Worm (Caenorhabditis elegans) whole organism, young adult: ENCODE data around the gene T20D4.3.
A peak's percentile ranks its signal among the peaks of the same experiment; 100 is the strongest.

Experiments used
- B0336.3 ChIP-seq: fragments of 200-800 bp; sonication (Bioruptor generic); IDR thresholded peaks from 2 replicates; pipeline ENCODE4 v1.3.6; 2022; ENCODE audit warnings: missing genetic modification characterization, missing compliant biosample characterization
- C06A6.2 ChIP-seq: fragments of 200-800 bp; sonication (Bioruptor generic); conservative IDR thresholded peaks from 2 replicates; pipeline ENCODE4 v1.3.6; 2022; ENCODE audit warnings: missing genetic modification characterization, missing compliant biosample characterization
- C17E4.6 ChIP-seq: fragments of 200-800 bp; sonication (Bioruptor generic); IDR thresholded peaks from 2 replicates; pipeline ENCODE4 v1.3.6; 2022; ENCODE audit warnings: missing genetic modification reagents, missing genetic modification characterization, missing compliant biosample characterization
- D2030.7 ChIP-seq: fragments of 200-800 bp; sonication (Bioruptor generic); IDR thresholded peaks from 2 replicates; pipeline ENCODE4 v1.3.6; 2022; ENCODE audit warnings: missing genetic modification reagents, missing genetic modification characterization, missing compliant biosample characterization
- F55B11.4 ChIP-seq: sonication (generic microtip); optimal IDR thresholded peaks from 2 replicates; lab custom pipeline; 2016; ENCODE audit warnings: missing compliant biosample characterization, missing genetic modification characterization, borderline replicate concordance; ENCODE audit not compliant: insufficient read depth
- F57A8.1 ChIP-seq: fragments of 200-800 bp; sonication (Bioruptor generic); optimal IDR thresholded peaks from 2 replicates; lab custom pipeline; 2018; ENCODE audit warnings: mild to moderate bottlenecking, missing genetic modification characterization, moderate library complexity, missing compliant biosample characterization
- F57C9.4 ChIP-seq: sonication (generic microtip); optimal IDR thresholded peaks from 2 replicates; lab custom pipeline; 2017; ENCODE audit warnings: mild to moderate bottlenecking, missing genetic modification characterization, missing compliant biosample characterization
- Y56A3A.18 ChIP-seq: fragments of 200-800 bp; sonication (Bioruptor generic); IDR thresholded peaks from 2 replicates; pipeline ENCODE4 v1.3.6; 2022; ENCODE audit warnings: missing genetic modification reagents, missing genetic modification characterization, missing compliant biosample characterization
- Y95B8A.8 ChIP-seq: fragments of 200-800 bp; sonication (Bioruptor generic); IDR thresholded peaks from 2 replicates; pipeline ENCODE4 v1.3.6; 2022; ENCODE audit warnings: missing genetic modification reagents, missing genetic modification characterization, missing compliant biosample characterization
- ZK185.1 ChIP-seq: sonication (generic microtip); optimal IDR thresholded peaks from 2 replicates; lab custom pipeline; 2016; ENCODE audit warnings: mild to moderate bottlenecking, missing genetic modification characterization, missing compliant biosample characterization; ENCODE audit not compliant: poor library complexity, severe bottlenecking
- ama-1 ChIP-seq, 3 experiments: fragments of 150-350 bp in 1 of 3; sonication (generic microtip) in 2 of 3; optimal IDR thresholded peaks; 2 replicates each; lab custom pipeline; 2014 to 2018; ENCODE audit warnings: missing biosample characterization in 2 of 3, missing genetic modification characterization in 2 of 3, missing genetic modification reagents in 2 of 3
- aptf-2 ChIP-seq: fragments of 200-800 bp; sonication (Bioruptor generic); conservative IDR thresholded peaks from 2 replicates; pipeline ENCODE4 v1.3.6; 2022; ENCODE audit warnings: missing genetic modification reagents, missing genetic modification characterization, missing compliant biosample characterization
- athp-1 ChIP-seq: sonication (generic microtip); optimal IDR thresholded peaks from 2 replicates; lab custom pipeline; 2017; ENCODE audit warnings: mild to moderate bottlenecking, missing genetic modification characterization, missing compliant biosample characterization
- attf-3 ChIP-seq: fragments of 200-800 bp; sonication (Bioruptor generic); conservative IDR thresholded peaks from 2 replicates; pipeline ENCODE4 v1.3.6; 2022; ENCODE audit warnings: missing genetic modification reagents, missing genetic modification characterization, missing compliant biosample characterization
- bed-2 ChIP-seq: fragments of 200-800 bp; sonication (Bioruptor generic); IDR thresholded peaks from 2 replicates; pipeline ENCODE4 v1.3.6; 2022; ENCODE audit warnings: missing genetic modification reagents, missing genetic modification characterization, missing compliant biosample characterization
- cebp-2 ChIP-seq: fragments of 200-800 bp; sonication (Bioruptor generic); IDR thresholded peaks from 2 replicates; pipeline ENCODE4 v1.3.6; 2022; ENCODE audit warnings: missing genetic modification characterization, missing compliant biosample characterization
- ceh-100 ChIP-seq: fragments of 200-800 bp; sonication (Bioruptor generic); IDR thresholded peaks from 2 replicates; pipeline ENCODE4 v1.3.6; 2022; ENCODE audit warnings: missing genetic modification reagents, missing genetic modification characterization, missing compliant biosample characterization
- ceh-27 ChIP-seq: fragments of 200-800 bp; sonication (Bioruptor generic); optimal IDR thresholded peaks from 2 replicates; lab custom pipeline; 2018; ENCODE audit warnings: mild to moderate bottlenecking, missing genetic modification characterization, moderate library complexity, missing compliant biosample characterization
- egl-44 ChIP-seq: fragments of 200-800 bp; sonication (Bioruptor generic); IDR thresholded peaks from 2 replicates; pipeline ENCODE4 v1.3.6; 2022; ENCODE audit warnings: missing genetic modification reagents, missing genetic modification characterization, missing compliant biosample characterization
- ekl-4 ChIP-seq: fragments of 200-800 bp; sonication (Bioruptor generic); IDR thresholded peaks from 2 replicates; pipeline ENCODE4 v1.3.6; 2022; ENCODE audit warnings: missing genetic modification reagents, missing genetic modification characterization, missing compliant biosample characterization
- fkh-3 ChIP-seq: sonication (generic microtip); optimal IDR thresholded peaks from 2 replicates; lab custom pipeline; 2016; ENCODE audit warnings: mild to moderate bottlenecking, missing genetic modification characterization, missing compliant biosample characterization
- hmg-1.2 ChIP-seq: fragments of 200-800 bp; sonication (Bioruptor generic); IDR thresholded peaks from 2 replicates; pipeline ENCODE4 v1.3.6; 2022; ENCODE audit warnings: missing genetic modification reagents, missing genetic modification characterization, missing compliant biosample characterization
- hmg-20 ChIP-seq: fragments of 200-800 bp; sonication (Bioruptor generic); IDR thresholded peaks from 2 replicates; pipeline ENCODE4 v1.3.6; 2022; ENCODE audit warnings: missing genetic modification reagents, missing genetic modification characterization, missing compliant biosample characterization
- lag-1 ChIP-seq: fragments of 200-800 bp; sonication (Bioruptor generic); IDR thresholded peaks from 2 replicates; pipeline ENCODE4 v1.3.6; 2022; ENCODE audit warnings: missing genetic modification reagents, missing genetic modification characterization, missing compliant biosample characterization
- lin-26 ChIP-seq: fragments of 200-800 bp; sonication (Bioruptor generic); IDR thresholded peaks from 2 replicates; pipeline ENCODE4 v1.3.6; 2022; ENCODE audit warnings: missing genetic modification reagents, missing genetic modification characterization, missing compliant biosample characterization
- lin-35 ChIP-seq, 3 experiments: fragments of 150-350 bp in 2 of 3; sonication (generic microtip) in 1 of 3; optimal IDR thresholded peaks; 2 replicates each; lab custom pipeline; 2014 to 2018; ENCODE audit warnings: missing biosample characterization in 3 of 3, missing genetic modification characterization in 3 of 3, missing genetic modification reagents in 3 of 3
- lir-1 ChIP-seq: fragments of 200-800 bp; sonication (Bioruptor generic); conservative IDR thresholded peaks from 2 replicates; pipeline ENCODE4 v1.3.6; 2022; ENCODE audit warnings: missing genetic modification reagents, missing genetic modification characterization, missing compliant biosample characterization
- madf-6 ChIP-seq: fragments of 200-800 bp; sonication (Bioruptor generic); IDR thresholded peaks from 2 replicates; pipeline ENCODE4 v1.3.6; 2022; ENCODE audit warnings: missing genetic modification reagents, missing genetic modification characterization, missing compliant biosample characterization
- nfya-1 ChIP-seq: sonication (generic microtip); optimal IDR thresholded peaks from 2 replicates; lab custom pipeline; 2017; ENCODE audit warnings: antibody characterized with exemption, missing compliant biosample characterization, missing genetic modification characterization, borderline replicate concordance; ENCODE audit not compliant: insufficient read depth
- nfyb-1 ChIP-seq: fragments of 200-800 bp; sonication (Bioruptor generic); IDR thresholded peaks from 2 replicates; pipeline ENCODE4 v1.3.6; 2022; ENCODE audit warnings: missing genetic modification reagents, missing genetic modification characterization, missing compliant biosample characterization
- nhr-179 ChIP-seq: sonication (generic microtip); optimal IDR thresholded peaks from 2 replicates; lab custom pipeline; 2016; ENCODE audit warnings: mild to moderate bottlenecking, missing genetic modification characterization, missing compliant biosample characterization
- nhr-27 ChIP-seq: fragments of 200-800 bp; sonication (Bioruptor generic); optimal IDR thresholded peaks from 2 replicates; lab custom pipeline; 2018; ENCODE audit warnings: mild to moderate bottlenecking, missing genetic modification characterization, moderate library complexity, missing compliant biosample characterization
- nhr-80 ChIP-seq: sonication (generic microtip); optimal IDR thresholded peaks from 2 replicates; lab custom pipeline; 2016; ENCODE audit warnings: missing genetic modification characterization, missing compliant biosample characterization
- nhr-90 ChIP-seq: sonication (generic microtip); optimal IDR thresholded peaks from 2 replicates; lab custom pipeline; 2016; ENCODE audit warnings: missing genotype, mild to moderate bottlenecking, missing genetic modification characterization, missing compliant biosample characterization
- rec-8 ChIP-seq, 2 experiments: sonication (generic microtip); optimal IDR thresholded peaks; 2 replicates each; lab custom pipeline; 2016; ENCODE audit warnings: mild to moderate bottlenecking in 2 of 2, missing genetic modification characterization in 2 of 2, missing genetic modification reagents in 2 of 2, missing genotype in 2 of 2, missing biosample characterization in 1 of 2, missing compliant biosample characterization in 1 of 2, moderate library complexity in 1 of 2
- repo-1 ChIP-seq: sonication (generic microtip); optimal IDR thresholded peaks from 2 replicates; lab custom pipeline; 2017; ENCODE audit warnings: mild to moderate bottlenecking, missing genetic modification characterization, missing compliant biosample characterization
- sea-2 ChIP-seq: fragments of 200-800 bp; sonication (Bioruptor generic); IDR thresholded peaks from 2 replicates; pipeline ENCODE4 v1.3.6; 2022; ENCODE audit warnings: missing genetic modification characterization, missing compliant biosample characterization
- snpc-4 ChIP-seq, 5 experiments: fragments of 150-350 bp in 1 of 5; sonication (generic microtip) in 4 of 5; optimal IDR thresholded peaks; 2 replicates each; lab custom pipeline; 2014 to 2018; ENCODE audit warnings: missing genetic modification characterization in 5 of 5, missing biosample characterization in 3 of 5, antibody characterized with exemption in 2 of 5, mild to moderate bottlenecking in 2 of 5, missing compliant biosample characterization in 2 of 5, missing genotype in 2 of 5, moderate library complexity in 2 of 5, missing genetic modification reagents in 1 of 5
- somi-1 ChIP-seq: fragments of 200-800 bp; sonication (Bioruptor generic); optimal IDR thresholded peaks from 2 replicates; lab custom pipeline; 2018; ENCODE audit warnings: mild to moderate bottlenecking, missing genetic modification characterization, missing compliant biosample characterization
- xnd-1 ChIP-seq: sonication (generic microtip); optimal IDR thresholded peaks from 2 replicates; lab custom pipeline; 2016; ENCODE audit warnings: missing genotype, missing genetic modification reagents, missing genetic modification characterization, missing compliant biosample characterization
- zim-3 ChIP-seq: sonication (generic microtip); optimal IDR thresholded peaks from 2 replicates; lab custom pipeline; 2017; ENCODE audit warnings: mild to moderate bottlenecking, missing genetic modification characterization, moderate library complexity, missing compliant biosample characterization
- ztf-18 ChIP-seq: sonication (generic microtip); optimal IDR thresholded peaks from 2 replicates; lab custom pipeline; 2016; ENCODE audit warnings: missing genotype, mild to moderate bottlenecking, missing genetic modification characterization, missing compliant biosample characterization
- ztf-25 ChIP-seq: fragments of 200-800 bp; sonication (Bioruptor generic); IDR thresholded peaks from 2 replicates; pipeline ENCODE4 v1.3.6; 2022; ENCODE audit warnings: missing genetic modification reagents, missing genetic modification characterization, missing compliant biosample characterization
- ztf-26 ChIP-seq: sonication (generic microtip); optimal IDR thresholded peaks from 2 replicates; lab custom pipeline; 2017; ENCODE audit warnings: missing genetic modification characterization, missing compliant biosample characterization
- ztf-6 ChIP-seq: fragments of 200-800 bp; sonication (Bioruptor generic); IDR thresholded peaks from 2 replicates; pipeline ENCODE4 v1.3.6; 2022; ENCODE audit warnings: missing genetic modification reagents, missing genetic modification characterization, missing compliant biosample characterization

Gene T20D4.3

DNA sequence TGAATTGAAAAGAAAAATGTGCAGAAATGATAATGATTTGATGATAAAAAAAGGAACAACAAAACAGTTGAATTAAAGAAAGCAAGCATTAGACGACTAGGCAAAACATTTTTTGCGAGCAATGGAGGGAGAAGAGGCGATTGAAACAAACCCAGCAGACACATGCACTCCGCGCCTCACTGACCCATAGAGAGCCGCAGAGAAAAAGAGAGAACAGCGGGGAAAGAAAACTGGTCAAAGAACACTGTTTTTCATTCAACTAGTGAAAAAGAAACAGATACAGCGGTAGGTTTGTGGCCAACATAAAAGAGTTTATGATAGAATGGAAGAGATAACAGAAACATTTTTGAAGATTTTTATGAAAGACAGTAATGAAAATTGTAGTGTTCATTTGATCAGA is 29.7 kb upstream of the T20D4.3 start (continued):
- TF ChIP-seq nhr-90 (tag; lab: Kevin White, UChicago) (no peak), hmg-1.2 (GFP tag; lab: Robert Waterston, UW) (peak; percentile 60), C06A6.2 (GFP tag; lab: Robert Waterston, UW) (no peak), Y56A3A.18 (0 out of 2 replicates have a peak, but pooled peaks have one; percentile 12), snpc-4 (GFP tag; optimal IDR thresholded peaks at IDR 0.05; lab: Kevin White, UChicago) (no peak), snpc-4 (tag; optimal IDR thresholded peaks at IDR 0.05; lab: Kevin White, UChicago) (peak in 1 of 4 experiments; percentile 19), hmg-20 (GFP tag; lab: Robert Waterston, UW) (no peak), F57C9.4 (no peak), athp-1 (tag; lab: Kevin White, UChicago) (no peak), ceh-100 (GFP tag; lab: Robert Waterston, UW) (no peak), repo-1 (no peak), lir-1 (GFP tag; lab: Robert Waterston, UW) (no peak), F57A8.1 (GFP tag; lab: Kevin White, UChicago) (no peak), rec-8 (tag; optimal IDR thresholded peaks at IDR 0.05; lab: Kevin White, UChicago) (no peak)

DNA sequence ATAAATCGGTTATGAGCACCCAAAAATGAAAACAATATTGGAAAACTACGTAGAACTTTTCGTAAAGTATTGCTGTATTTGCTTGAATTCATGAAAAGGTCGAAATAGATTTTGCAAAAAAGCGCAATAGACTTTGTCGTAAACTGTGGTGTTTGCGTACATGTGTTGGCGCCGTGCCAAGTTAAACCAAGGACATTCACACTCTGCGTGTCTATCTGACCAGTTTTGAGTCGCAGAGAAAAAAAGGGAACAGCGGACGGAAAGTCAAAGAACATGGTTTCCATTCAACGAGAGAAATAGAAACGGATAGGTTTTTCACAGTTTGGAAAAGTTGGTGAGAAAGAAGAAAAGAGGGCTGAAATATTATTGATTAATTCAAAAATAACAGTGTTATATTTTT is 27.0 kb upstream of the T20D4.3 start:
- TF ChIP-seq C06A6.2 (GFP tag; lab: Robert Waterston, UW) (peak; percentile 44; the same call in 1 of the 2 replicates), snpc-4 (GFP tag; optimal IDR thresholded peaks at IDR 0.05; lab: Kevin White, UChicago) (no peak), snpc-4 (tag; optimal IDR thresholded peaks at IDR 0.05; lab: Kevin White, UChicago) (peak in 1 of 4 experiments; percentile 36), repo-1 (no peak), C17E4.6 (GFP tag; lab: Robert Waterston, UW) (no peak), F55B11.4 (no peak), madf-6 (no peak), lag-1 (GFP tag; lab: Robert Waterston, UW) (no peak), ztf-18 (tag; lab: Kevin White, UChicago) (no peak), ama-1 (optimal IDR thresholded peaks at IDR 0.05; lab: Kevin White, UChicago) (no peak), ama-1 (GFP tag; optimal IDR thresholded peaks at IDR 0.05; lab: Kevin White, UChicago) (no peak), hmg-20 (GFP tag; lab: Robert Waterston, UW) (no peak), B0336.3 (GFP tag; lab: Robert Waterston, UW) (no peak), ekl-4 (GFP tag; lab: Robert Waterston, UW) (no peak), nhr-80 (peak; percentile 75), D2030.7 (GFP tag; lab: Robert Waterston, UW) (no peak), attf-3 (GFP tag; lab: Robert Waterston, UW) (no peak), aptf-2 (GFP tag; lab: Robert Waterston, UW) (no peak), ztf-26 (tag; lab: Kevin White, UChicago) (peak; percentile 53), lin-26 (no peak), sea-2 (GFP tag; lab: Robert Waterston, UW) (no peak), ZK185.1 (tag; lab: Kevin White, UChicago) (no peak), nhr-179 (tag; lab: Kevin White, UChicago) (no peak), Y95B8A.8 (GFP tag; lab: Robert Waterston, UW) (no peak), fkh-3 (tag; lab: Kevin White, UChicago) (no peak), nfya-1 (tag; lab: Kevin White, UChicago) (no peak), somi-1 (peak; percentile 78), xnd-1 (tag; lab: Kevin White, UChicago) (no peak), lin-35 (GFP tag; optimal IDR thresholded peaks at IDR 0.05; lab: Kevin White, UChicago) (peak in 1 of 3 experiments; percentile 72), zim-3 (no peak), egl-44 (GFP tag; lab: Robert Waterston, UW) (no peak), ceh-27 (GFP tag; lab: Kevin White, UChicago) (peak; percentile 27), nfyb-1 (GFP tag; lab: Robert Waterston, UW) (0 out of 2 replicates have a peak, but pooled peaks have one; percentile 47), hmg-1.2 (GFP tag; lab: Robert Waterston, UW) (peak; percentile 58; the same call in 1 of the 2 replicates), ztf-25 (GFP tag; lab: Robert Waterston, UW) (no peak), nhr-27 (no peak), bed-2 (GFP tag; lab: Robert Waterston, UW) (no peak), ztf-6 (no peak), cebp-2 (GFP tag; lab: Robert Waterston, UW) (no peak)
